2 fruit fly cellular contexts compared by ENCODE assay signal in genomic region chr2L:11091111-11091510, dm6.
A peak's percentile ranks its signal among the peaks of the same experiment; 100 is the strongest.
TF ChIP-seq lines count a peak whose summit lies in the region.

TSS of gene Wdr59 (plus strand) at chr2L:11091444.

TF ChIP-seq in whole organism, adult, 20 proteins besides CTCF, POLR2A, EP300 and RAD21 (continued from another document):
- TF ChIP-seq cic (GFP tag; optimal IDR thresholded peaks at IDR 0.05; lab: Kevin White, UChicago) (no peak), toe (GFP tag; optimal IDR thresholded peaks at IDR 0.05; lab: Kevin White, UChicago) (no peak)

TF ChIP-seq in whole organism, embryonic, 481 proteins besides CTCF, POLR2A, EP300 and RAD21 (continued from another document and continues in another):
- peak; percentile 99 for TF ChIP-seq Sry-β (GFP tag; optimal IDR thresholded peaks at IDR 0.05; lab: Kevin White, UChicago)
- TF ChIP-seq bbx (GFP tag; IDR thresholded peaks at IDR 0.05; lab: Robert Waterston, UW; ENCODE audit: partially characterized antibody), result peak; percentile 65
- no peak for TF ChIP-seq Tbp (GFP tag; optimal IDR thresholded peaks at IDR 0.05; lab: Kevin White, UChicago)
- TF ChIP-seq h (optimal IDR thresholded peaks at IDR 0.05; lab: Kevin White, UChicago), result no peak
- peak; percentile 26; the same call in 1 of the 2 replicates for TF ChIP-seq al (GFP tag; IDR thresholded peaks at IDR 0.05; lab: Robert Waterston, UW)
- peak; percentile 54 for TF ChIP-seq Myb (GFP tag; optimal IDR thresholded peaks at IDR 0.05; lab: Kevin White, UChicago)
- peak; percentile 70 for TF ChIP-seq slbo (GFP tag; IDR thresholded peaks at IDR 0.05; lab: Robert Waterston, UW)
- TF ChIP-seq CG16813 (GFP tag; IDR thresholded peaks at IDR 0.05; lab: Robert Waterston, UW; ENCODE audit: partially characterized antibody), result peak; percentile 65
- peak; percentile 35; the same call in 1 of the 2 replicates for TF ChIP-seq CG10366 (GFP tag; IDR thresholded peaks at IDR 0.05; lab: Robert Waterston, UW)
- TF ChIP-seq dmrt11E (tag; optimal IDR thresholded peaks at IDR 0.05; lab: Kevin White, UChicago), result peak; percentile 49
- TF ChIP-seq CG4820 (GFP tag; optimal IDR thresholded peaks at IDR 0.05; lab: Kevin White, UChicago), result no peak
- TF ChIP-seq CG10267 (tag; optimal IDR thresholded peaks at IDR 0.05; lab: Kevin White, UChicago), result peak; percentile 69
- no peak for TF ChIP-seq oc (tag; optimal IDR thresholded peaks at IDR 0.05; lab: Kevin White, UChicago)
- TF ChIP-seq stwl (tag; optimal IDR thresholded peaks at IDR 0.05; lab: Kevin White, UChicago), result peak; percentile 38
- no peak for TF ChIP-seq D19B (GFP tag; optimal IDR thresholded peaks at IDR 0.05; lab: Kevin White, UChicago)
- peak; percentile 48; the same call in 1 of the 3 replicates for TF ChIP-seq CG6791 (GFP tag; IDR thresholded peaks at IDR 0.05; lab: Robert Waterston, UW; ENCODE audit: partially characterized antibody)
- TF ChIP-seq CG42726 (GFP tag; IDR thresholded peaks at IDR 0.05; lab: Robert Waterston, UW; ENCODE audit: partially characterized antibody), result no peak
- TF ChIP-seq Dbx (GFP tag; IDR thresholded peaks at IDR 0.05; lab: Robert Waterston, UW), result peak; percentile 56; the same call in 1 of the 3 replicates
- peak; percentile 48 for TF ChIP-seq Hsf (GFP tag; optimal IDR thresholded peaks at IDR 0.05; lab: Kevin White, UChicago)
- peak in 1 of 2 experiments; percentile 11 for TF ChIP-seq Hr51 (GFP tag; optimal IDR thresholded peaks at IDR 0.05; lab: Kevin White, UChicago)
- peak; percentile 20 for TF ChIP-seq CG12659 (GFP tag; optimal IDR thresholded peaks at IDR 0.05; lab: Kevin White, UChicago)
- no peak for TF ChIP-seq sr (GFP tag; IDR thresholded peaks at IDR 0.05; lab: Robert Waterston, UW)
- TF ChIP-seq esg (GFP tag; conservative IDR thresholded peaks at IDR 0.05; lab: Robert Waterston, UW), result 0 out of 2 replicates have a peak, but pooled peaks have one; percentile 9
- TF ChIP-seq CG14965 (GFP tag; optimal IDR thresholded peaks at IDR 0.05; lab: Kevin White, UChicago; ENCODE audit: borderline replicate concordance), result no peak
- TF ChIP-seq ssp (GFP tag; IDR thresholded peaks at IDR 0.05; lab: Robert Waterston, UW), result 0 out of 2 replicates have a peak, but pooled peaks have one; percentile 13
- no peak for TF ChIP-seq trh (GFP tag; optimal IDR thresholded peaks at IDR 0.05; lab: Kevin White, UChicago)
- TF ChIP-seq CG15514 (GFP tag; optimal IDR thresholded peaks at IDR 0.05; lab: Kevin White, UChicago), result peak; percentile 57
- peak; percentile 29 for TF ChIP-seq CG1602 (GFP tag; optimal IDR thresholded peaks at IDR 0.05; lab: Kevin White, UChicago)
- no peak for TF ChIP-seq CG6175 (GFP tag; IDR thresholded peaks at IDR 0.05; lab: Robert Waterston, UW)
- TF ChIP-seq Dref (GFP tag; IDR thresholded peaks at IDR 0.05; lab: Robert Waterston, UW), result peak; percentile 72
- TF ChIP-seq gce (GFP tag; IDR thresholded peaks at IDR 0.05; lab: Robert Waterston, UW), result no peak
- TF ChIP-seq CG16815 (GFP tag; optimal IDR thresholded peaks at IDR 0.05; lab: Kevin White, UChicago), result peak; percentile 16
- TF ChIP-seq vnd (GFP tag; IDR thresholded peaks at IDR 0.05; lab: Robert Waterston, UW; ENCODE audit: partially characterized antibody), result peak; percentile 52; the same call in 2 of the 3 replicates
- peak; percentile 39 for TF ChIP-seq CG18476 (GFP tag; optimal IDR thresholded peaks at IDR 0.05; lab: Kevin White, UChicago)
- peak; percentile 52 for TF ChIP-seq sna (GFP tag; IDR thresholded peaks at IDR 0.05; lab: Robert Waterston, UW; ENCODE audit: partially characterized antibody)
- TF ChIP-seq E2f1 (GFP tag; IDR thresholded peaks at IDR 0.05; lab: Robert Waterston, UW), result peak; percentile 41
- no peak for TF ChIP-seq fd64A (GFP tag; optimal IDR thresholded peaks at IDR 0.05; lab: Kevin White, UChicago)
- TF ChIP-seq amos (GFP tag; IDR thresholded peaks at IDR 0.05; lab: Robert Waterston, UW; ENCODE audit: partially characterized antibody), result peak; percentile 58; the same call in 1 of the 2 replicates
- TF ChIP-seq CG14860 (GFP tag; IDR thresholded peaks at IDR 0.05; lab: Robert Waterston, UW; ENCODE audit: partially characterized antibody), result peak; percentile 62; the same call in 2 of the 3 replicates
- TF ChIP-seq bowl (GFP tag; IDR thresholded peaks at IDR 0.05; lab: Robert Waterston, UW), result no peak
- peak; percentile 42 for TF ChIP-seq Ssrp (tag; optimal IDR thresholded peaks at IDR 0.05; lab: Kevin White, UChicago)
- peak; percentile 72 for TF ChIP-seq knrl (GFP tag; IDR thresholded peaks at IDR 0.05; lab: Robert Waterston, UW; ENCODE audit: partially characterized antibody)
- TF ChIP-seq Opbp (GFP tag; IDR thresholded peaks at IDR 0.05; lab: Robert Waterston, UW; ENCODE audit: partially characterized antibody), result peak; percentile 25; the same call in 1 of the 3 replicates
- peak; percentile 27 for TF ChIP-seq tin (GFP tag; optimal IDR thresholded peaks at IDR 0.05; lab: Kevin White, UChicago)
- peak; percentile 52 for TF ChIP-seq lilli (GFP tag; optimal IDR thresholded peaks at IDR 0.05; lab: Kevin White, UChicago)
- no peak for TF ChIP-seq CG15601 (tag; optimal IDR thresholded peaks at IDR 0.05; lab: Kevin White, UChicago)
- TF ChIP-seq ind (GFP tag; optimal IDR thresholded peaks at IDR 0.05; lab: Kevin White, UChicago), result peak; percentile 52
- peak; percentile 32 for TF ChIP-seq CG10979 (tag; optimal IDR thresholded peaks at IDR 0.05; lab: Kevin White, UChicago)
- no peak for TF ChIP-seq Poxn (GFP tag; IDR thresholded peaks at IDR 0.05; lab: Robert Waterston, UW)
- peak; percentile 79 for TF ChIP-seq unc-4 (GFP tag; IDR thresholded peaks at IDR 0.05; lab: Robert Waterston, UW; ENCODE audit: partially characterized antibody)
- TF ChIP-seq sim (GFP tag; IDR thresholded peaks at IDR 0.05; lab: Robert Waterston, UW), result no peak
- no peak for TF ChIP-seq Meics (GFP tag; optimal IDR thresholded peaks at IDR 0.05; lab: Kevin White, UChicago)
- no peak for TF ChIP-seq mld (GFP tag; IDR thresholded peaks at IDR 0.05; lab: Robert Waterston, UW; ENCODE audit: partially characterized antibody)
- peak; percentile 81 for TF ChIP-seq Scr (GFP tag; IDR thresholded peaks at IDR 0.05; lab: Robert Waterston, UW; ENCODE audit: partially characterized antibody)
- peak; percentile 77 for TF ChIP-seq hbn (GFP tag; IDR thresholded peaks at IDR 0.05; lab: Robert Waterston, UW; ENCODE audit: partially characterized antibody)
- TF ChIP-seq CG2129 (GFP tag; IDR thresholded peaks at IDR 0.05; lab: Robert Waterston, UW; ENCODE audit: partially characterized antibody), result peak; percentile 60; the same call in 1 of the 2 replicates
- 0 out of 2 replicates have a peak, but pooled peaks have one; percentile 20 for TF ChIP-seq Ptx1 (GFP tag; IDR thresholded peaks at IDR 0.05; lab: Robert Waterston, UW)
- peak; percentile 76 for TF ChIP-seq Doc3 (GFP tag; IDR thresholded peaks at IDR 0.05; lab: Robert Waterston, UW; ENCODE audit: partially characterized antibody)
- no peak for TF ChIP-seq fd102C (GFP tag; optimal IDR thresholded peaks at IDR 0.05; lab: Kevin White, UChicago)
- peak; percentile 20 for TF ChIP-seq slou (GFP tag; optimal IDR thresholded peaks at IDR 0.05; lab: Kevin White, UChicago)
- no peak for TF ChIP-seq sima (GFP tag; optimal IDR thresholded peaks at IDR 0.05; lab: Kevin White, UChicago)
- no peak for TF ChIP-seq CG12769 (tag; optimal IDR thresholded peaks at IDR 0.05; lab: Kevin White, UChicago)
- no peak for TF ChIP-seq CG14667 (GFP tag; IDR thresholded peaks at IDR 0.05; lab: Robert Waterston, UW)
- no peak for TF ChIP-seq wek (GFP tag; optimal IDR thresholded peaks at IDR 0.05; lab: Kevin White, UChicago)
- peak; percentile 51; the same call in 1 of the 2 replicates for TF ChIP-seq Rfx (GFP tag; IDR thresholded peaks at IDR 0.05; lab: Robert Waterston, UW)
- no peak for TF ChIP-seq CG5245 (GFP tag; optimal IDR thresholded peaks at IDR 0.05; lab: Kevin White, UChicago)
- peak; percentile 2 for TF ChIP-seq CG13775 (GFP tag; optimal IDR thresholded peaks at IDR 0.05; lab: Kevin White, UChicago)
- no peak for TF ChIP-seq CG12744 (GFP tag; optimal IDR thresholded peaks at IDR 0.05; lab: Kevin White, UChicago)
- peak; percentile 36; the same call in 1 of the 3 replicates for TF ChIP-seq tgo (GFP tag; IDR thresholded peaks at IDR 0.05; lab: Robert Waterston, UW)
- peak; percentile 52 for TF ChIP-seq scrt (GFP tag; optimal IDR thresholded peaks at IDR 0.05; lab: Kevin White, UChicago)
- TF ChIP-seq CG10209 (GFP tag; optimal IDR thresholded peaks at IDR 0.05; lab: Kevin White, UChicago), result no peak
- no peak for TF ChIP-seq CG14050 (GFP tag; IDR thresholded peaks at IDR 0.05; lab: Robert Waterston, UW)
- peak; percentile 31; the same call in 1 of the 2 replicates for TF ChIP-seq CG32772 (GFP tag; IDR thresholded peaks at IDR 0.05; lab: Robert Waterston, UW)
- TF ChIP-seq CG17829 (tag; optimal IDR thresholded peaks at IDR 0.05; lab: Kevin White, UChicago), result peak; percentile 66
- peak; percentile 59 for TF ChIP-seq CG30403 (GFP tag; optimal IDR thresholded peaks at IDR 0.05; lab: Kevin White, UChicago)
- no peak for TF ChIP-seq H2.0 (GFP tag; IDR thresholded peaks at IDR 0.05; lab: Robert Waterston, UW)
- TF ChIP-seq Dp (GFP tag; optimal IDR thresholded peaks at IDR 0.05; lab: Kevin White, UChicago), result peak; percentile 90
- TF ChIP-seq CG2116 (GFP tag; optimal IDR thresholded peaks at IDR 0.05; lab: Kevin White, UChicago), result peak; percentile 91
- peak in 1 of 2 experiments; percentile 25 for TF ChIP-seq crp (GFP tag; optimal IDR thresholded peaks at IDR 0.05; lab: Kevin White, UChicago)
- TF ChIP-seq CG13424 (tag; optimal IDR thresholded peaks at IDR 0.05; lab: Kevin White, UChicago), result peak; percentile 57
- TF ChIP-seq Aef1 (GFP tag; IDR thresholded peaks at IDR 0.05; lab: Robert Waterston, UW), result 0 out of 3 replicates have a peak, but pooled peaks have one; percentile 19
- TF ChIP-seq CG15696 (tag; optimal IDR thresholded peaks at IDR 0.05; lab: Kevin White, UChicago), result peak; percentile 33
- TF ChIP-seq CG13287 (GFP tag; IDR thresholded peaks at IDR 0.05; lab: Robert Waterston, UW; ENCODE audit: partially characterized antibody), result peak; percentile 84
- TF ChIP-seq chm (GFP tag; IDR thresholded peaks at IDR 0.05; lab: Robert Waterston, UW), result no peak
- TF ChIP-seq fd96Cb (tag; optimal IDR thresholded peaks at IDR 0.05; lab: Kevin White, UChicago), result peak; percentile 14
- TF ChIP-seq vvl (GFP tag; IDR thresholded peaks at IDR 0.05; lab: Robert Waterston, UW), result peak; percentile 26; the same call in 1 of the 2 replicates
- TF ChIP-seq CG2120 (GFP tag; optimal IDR thresholded peaks at IDR 0.05; lab: Kevin White, UChicago), result peak; percentile 62
- no peak for TF ChIP-seq Dip3 (GFP tag; optimal IDR thresholded peaks at IDR 0.05; lab: Kevin White, UChicago)
- TF ChIP-seq CG7357 (GFP tag; IDR thresholded peaks at IDR 0.05; lab: Robert Waterston, UW), result no peak
- peak; percentile 12 for TF ChIP-seq Spps (tag; optimal IDR thresholded peaks at IDR 0.05; lab: Kevin White, UChicago)
- peak; percentile 34; the same call in 1 of the 2 replicates for TF ChIP-seq nerfin-2 (GFP tag; IDR thresholded peaks at IDR 0.05; lab: Robert Waterston, UW; ENCODE audit: partially characterized antibody)
- TF ChIP-seq Atf3 (GFP tag; optimal IDR thresholded peaks at IDR 0.05; lab: Kevin White, UChicago), result no peak
- TF ChIP-seq Bgb (GFP tag; IDR thresholded peaks at IDR 0.05; lab: Robert Waterston, UW; ENCODE audit: partially characterized antibody), result peak; percentile 62; the same call in 1 of the 2 replicates
- TF ChIP-seq CG7372 (GFP tag; IDR thresholded peaks at IDR 0.05; lab: Robert Waterston, UW), result 0 out of 2 replicates have a peak, but pooled peaks have one; percentile 10
- peak; percentile 22 to 50 for TF ChIP-seq dpn (GFP tag; optimal IDR thresholded peaks at IDR 0.05; lab: Kevin White, UChicago)
- 0 out of 2 replicates have a peak, but pooled peaks have one; percentile 17 for TF ChIP-seq ranshi (GFP tag; IDR thresholded peaks at IDR 0.05; lab: Robert Waterston, UW)
- TF ChIP-seq pum (GFP tag; optimal IDR thresholded peaks at IDR 0.05; lab: Kevin White, UChicago), result no peak
- peak; percentile 71 for TF ChIP-seq nmo (GFP tag; optimal IDR thresholded peaks at IDR 0.05; lab: Kevin White, UChicago)
- peak; percentile 22 for TF ChIP-seq Mad (GFP tag; optimal IDR thresholded peaks at IDR 0.05; lab: Kevin White, UChicago)
- TF ChIP-seq mam (GFP tag; optimal IDR thresholded peaks at IDR 0.05; lab: Kevin White, UChicago), result peak; percentile 11
- peak; percentile 55 for TF ChIP-seq Ets65A (GFP tag; lab: Kevin White, UChicago)
- TF ChIP-seq zen (tag; optimal IDR thresholded peaks at IDR 0.05; lab: Kevin White, UChicago), result peak; percentile 42
- TF ChIP-seq Hr3 (GFP tag; optimal IDR thresholded peaks at IDR 0.05; lab: Kevin White, UChicago), result peak; percentile 53
- TF ChIP-seq Xbp1 (GFP tag; optimal IDR thresholded peaks at IDR 0.05; lab: Kevin White, UChicago), result peak; percentile 59
- peak; percentile 80 for TF ChIP-seq sens (GFP tag; lab: Kevin White, UChicago)
- TF ChIP-seq sqz (GFP tag; optimal IDR thresholded peaks at IDR 0.05; lab: Kevin White, UChicago), result no peak
- peak; percentile 28 for TF ChIP-seq CG8290 (GFP tag; optimal IDR thresholded peaks at IDR 0.05; lab: Kevin White, UChicago)
- no peak for TF ChIP-seq CG8290 (tag; optimal IDR thresholded peaks at IDR 0.05; lab: Kevin White, UChicago)
- peak; percentile 1 for TF ChIP-seq ems (GFP tag; optimal IDR thresholded peaks at IDR 0.05; lab: Kevin White, UChicago)
- TF ChIP-seq row (GFP tag; IDR thresholded peaks at IDR 0.05; lab: Robert Waterston, UW), result peak; percentile 93
- TF ChIP-seq CG15269 (tag; optimal IDR thresholded peaks at IDR 0.05; lab: Kevin White, UChicago), result no peak
- peak; percentile 58 for TF ChIP-seq az2 (GFP tag; optimal IDR thresholded peaks at IDR 0.05; lab: Kevin White, UChicago)
- TF ChIP-seq E2f2 (GFP tag; IDR thresholded peaks at IDR 0.05; lab: Robert Waterston, UW), result peak; percentile 90
- peak; percentile 67 for TF ChIP-seq CoRest (tag; optimal IDR thresholded peaks at IDR 0.05; lab: Kevin White, UChicago)
- TF ChIP-seq pfk (GFP tag; optimal IDR thresholded peaks at IDR 0.05; lab: Kevin White, UChicago), result no peak
- TF ChIP-seq lmd (GFP tag; IDR thresholded peaks at IDR 0.05; lab: Robert Waterston, UW), result peak; percentile 16; the same call in 1 of the 2 replicates
- peak; percentile 16 for TF ChIP-seq CG12942 (GFP tag; optimal IDR thresholded peaks at IDR 0.05; lab: Kevin White, UChicago)
- TF ChIP-seq Max (GFP tag; optimal IDR thresholded peaks at IDR 0.05; lab: Kevin White, UChicago), result peak; percentile 64
- TF ChIP-seq jumu (GFP tag; optimal IDR thresholded peaks at IDR 0.05; lab: Kevin White, UChicago), result no peak
- TF ChIP-seq inv (GFP tag; IDR thresholded peaks at IDR 0.05; lab: Robert Waterston, UW; ENCODE audit: partially characterized antibody), result peak; percentile 60
- TF ChIP-seq YL-1 (GFP tag; optimal IDR thresholded peaks at IDR 0.05; lab: Kevin White, UChicago), result peak; percentile 25
- TF ChIP-seq phol (tag; optimal IDR thresholded peaks at IDR 0.05; lab: Kevin White, UChicago), result peak; percentile 68
